Worm (Caenorhabditis elegans): ENCODE measurements around the gene pqn-67.

Gene pqn-67

ce11 chrV:12937098-12937497, 12.9 kb downstream of the pqn-67 start, which contains the start of gene T16G1.6:
Gene T16G1.6, minus strand, starts transcription at chrV:12937174.
- TF ChIP-seq nhr-12 (tag; optimal IDR thresholded peaks at IDR 0.05) = no peak
- TF ChIP-seq lsy-2 (tag; optimal IDR thresholded peaks at IDR 0.05) = no peak
- no peak for TF ChIP-seq pha-4 (tag; optimal IDR thresholded peaks at IDR 0.05)
- no peak for TF ChIP-seq ham-2 (GFP tag; optimal IDR thresholded peaks at IDR 0.05)
- no peak for TF ChIP-seq tbx-8 (GFP tag; optimal IDR thresholded peaks at IDR 0.05)
- TF ChIP-seq M03D4.4 (tag; optimal IDR thresholded peaks at IDR 0.05) = no peak
- TF ChIP-seq nhr-28 (tag; optimal IDR thresholded peaks at IDR 0.05) = no peak

DNA sequence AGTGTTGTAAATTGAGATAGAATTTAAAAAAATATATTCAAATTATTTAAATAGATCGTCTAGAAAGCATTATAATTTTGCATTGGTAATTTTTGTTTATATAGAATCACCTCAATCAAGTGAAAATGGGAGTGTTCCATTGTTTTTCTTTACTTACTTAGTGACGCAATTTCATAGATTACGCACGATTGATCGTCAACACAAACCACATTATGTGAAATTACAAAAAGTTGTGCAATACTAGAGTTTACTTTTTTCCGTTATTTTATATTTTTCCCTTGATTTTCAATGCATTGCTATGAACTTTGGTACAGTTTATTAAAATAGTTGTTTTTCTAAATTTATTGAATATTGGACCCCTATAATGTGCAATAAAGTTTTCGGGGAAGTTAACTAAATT, 15.2 kb downstream of the pqn-67 start, which contains the start of gene T16G1.5:
T16G1.5 (minus strand) TSS at position 119 of the 400 bp plus-strand sequence.
- no peak for TF ChIP-seq nhr-76 (tag; optimal IDR thresholded peaks at IDR 0.05)
- peak; percentile 39 for TF ChIP-seq zip-8 (tag; optimal IDR thresholded peaks at IDR 0.05)

- no peak for TF ChIP-seq pha-4 (tag; optimal IDR thresholded peaks at IDR 0.05)
- no peak for TF ChIP-seq ztf-11 (tag; optimal IDR thresholded peaks at IDR 0.05)
- no peak for TF ChIP-seq bed-3 (GFP tag; optimal IDR thresholded peaks at IDR 0.05)
- TF ChIP-seq lin-32 (GFP tag; optimal IDR thresholded peaks at IDR 0.05) = no peak
- TF ChIP-seq M03D4.4 (tag; optimal IDR thresholded peaks at IDR 0.05) = no peak
- no peak for TF ChIP-seq flh-1 (GFP tag; optimal IDR thresholded peaks at IDR 0.05)
- no peak for TF ChIP-seq unc-62 (GFP tag; optimal IDR thresholded peaks at IDR 0.05)
- TF ChIP-seq drap-1 (GFP tag; optimal IDR thresholded peaks at IDR 0.05) = no peak
- no peak for TF ChIP-seq nhr-237 (tag; optimal IDR thresholded peaks at IDR 0.05)
- TF ChIP-seq tbx-8 (GFP tag; optimal IDR thresholded peaks at IDR 0.05) = no peak
- TF ChIP-seq snpc-4 (tag; optimal IDR thresholded peaks at IDR 0.05) = no peak
- no peak for TF ChIP-seq nhr-2 (tag; optimal IDR thresholded peaks at IDR 0.05)
- no peak for TF ChIP-seq nhr-76 (tag; optimal IDR thresholded peaks at IDR 0.05)
Observed at ce11 chrV:12941797-12942474, 17.7 kb downstream of the pqn-67 start, which contains the start of gene T16G1.4. Gene T16G1.4, minus strand, starts transcription at chrV:12941847.

DNA sequence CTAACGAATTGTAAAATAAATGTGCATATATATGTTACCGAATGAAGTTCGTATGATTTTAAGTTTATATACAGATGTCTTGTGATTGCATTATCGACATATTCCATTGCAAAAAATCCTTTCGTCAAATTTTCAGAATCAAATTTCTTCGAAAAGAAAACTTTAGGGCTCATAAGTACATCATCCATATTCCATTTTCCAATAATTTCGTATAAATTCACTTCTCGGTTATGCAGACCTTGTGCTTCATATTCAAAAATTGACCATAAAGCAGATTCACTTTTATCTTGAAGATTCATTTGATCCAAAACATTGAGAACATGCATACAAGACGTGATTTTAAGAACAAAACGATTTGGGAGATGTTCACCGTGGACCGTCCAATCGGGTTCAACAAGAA, 19.2 kb downstream of the pqn-67 start:
- TF ChIP-seq drap-1 (GFP tag; optimal IDR thresholded peaks at IDR 0.05) (no peak), snpc-4 (tag; optimal IDR thresholded peaks at IDR 0.05) (no peak), zip-8 (tag; optimal IDR thresholded peaks at IDR 0.05) (no peak), nhr-237 (tag; optimal IDR thresholded peaks at IDR 0.05) (no peak), sem-2 (GFP tag; optimal IDR thresholded peaks at IDR 0.05) (no peak), pha-4 (tag; optimal IDR thresholded peaks at IDR 0.05) (no peak), lin-13 (tag; optimal IDR thresholded peaks at IDR 0.05) (no peak), elt-1 (tag; optimal IDR thresholded peaks at IDR 0.05; ENCODE audit: borderline replicate concordance, insufficient read depth) (no peak), elt-3 (tag; optimal IDR thresholded peaks at IDR 0.05) (no peak), sptf-1 (tag; optimal IDR thresholded peaks at IDR 0.05) (no peak), blmp-1 (tag; optimal IDR thresholded peaks at IDR 0.05) (no peak)

DNA sequence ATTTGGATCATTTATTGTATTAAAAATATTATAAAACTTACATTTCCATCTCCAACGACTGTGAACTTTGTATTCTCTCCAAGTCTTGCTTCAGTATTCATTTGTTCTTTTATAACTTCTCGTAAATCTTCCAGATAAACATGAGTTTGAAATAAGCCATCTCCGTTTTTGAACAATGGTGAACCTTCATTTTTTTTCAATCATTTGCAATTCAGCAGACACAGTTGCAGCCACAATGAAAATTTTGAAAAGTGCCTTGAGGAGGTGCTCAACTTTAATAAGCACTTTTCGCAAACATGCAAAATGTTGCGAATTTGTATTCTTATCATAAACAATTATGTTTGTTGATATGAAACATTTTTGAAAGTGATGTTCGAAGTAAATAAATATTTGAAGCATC, 20.0 kb downstream of the pqn-67 start, which contains the start of gene T16G1.3:
T16G1.3 (minus strand) TSS at position 101 of the 400 bp plus-strand sequence.
- no peak for TF ChIP-seq ceh-43 (GFP tag; optimal IDR thresholded peaks at IDR 0.05)
- TF ChIP-seq ceh-39 (tag; optimal IDR thresholded peaks at IDR 0.05) = no peak
- TF ChIP-seq pha-4 (tag; optimal IDR thresholded peaks at IDR 0.05) = no peak
- no peak for TF ChIP-seq snpc-4 (tag; optimal IDR thresholded peaks at IDR 0.05)
- TF ChIP-seq ztf-11 (tag; optimal IDR thresholded peaks at IDR 0.05) = no peak
- TF ChIP-seq elt-1 (tag; optimal IDR thresholded peaks at IDR 0.05; ENCODE audit: borderline replicate concordance, insufficient read depth) = no peak
- TF ChIP-seq flh-1 (GFP tag; optimal IDR thresholded peaks at IDR 0.05) = no peak
- TF ChIP-seq nhr-237 (tag; optimal IDR thresholded peaks at IDR 0.05) = no peak
- no peak for TF ChIP-seq lsy-2 (tag; optimal IDR thresholded peaks at IDR 0.05)
- TF ChIP-seq blmp-1 (tag; optimal IDR thresholded peaks at IDR 0.05) = no peak

DNA sequence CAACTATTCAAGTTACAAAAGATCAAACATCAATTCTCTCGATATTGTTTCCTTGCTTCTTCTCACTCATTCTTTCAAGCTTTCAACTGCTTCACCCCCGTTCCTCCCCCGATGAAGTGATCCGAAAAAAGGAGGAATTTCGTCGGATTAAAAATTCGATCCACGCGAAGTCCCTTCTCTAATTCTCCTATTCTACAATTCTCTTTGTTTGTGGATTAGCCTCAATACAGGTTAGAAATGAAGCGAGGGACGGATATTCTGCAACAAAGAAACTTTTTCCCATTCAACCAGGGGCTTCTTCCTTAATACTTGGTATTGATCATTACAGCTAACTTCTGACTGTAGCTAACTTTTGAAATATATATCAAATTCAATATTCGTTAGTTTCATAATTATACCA, 20.5 kb downstream of the pqn-67 start, which contains the start of gene grl-2:
grl-2 (plus strand) TSS at position 301 of the 400 bp plus-strand sequence.
- TF ChIP-seq mep-1 (tag; optimal IDR thresholded peaks at IDR 0.05) (no peak), drap-1 (GFP tag; optimal IDR thresholded peaks at IDR 0.05) (no peak), ceh-39 (tag; optimal IDR thresholded peaks at IDR 0.05) (no peak), pha-4 (tag; optimal IDR thresholded peaks at IDR 0.05) (no peak), lin-32 (GFP tag; optimal IDR thresholded peaks at IDR 0.05) (no peak), sem-2 (GFP tag; optimal IDR thresholded peaks at IDR 0.05) (no peak), tbx-8 (GFP tag; optimal IDR thresholded peaks at IDR 0.05) (no peak), ces-1 (GFP tag; optimal IDR thresholded peaks at IDR 0.05) (no peak), sptf-1 (tag; optimal IDR thresholded peaks at IDR 0.05) (no peak), ceh-43 (GFP tag; optimal IDR thresholded peaks at IDR 0.05) (no peak)

All from whole organism, mixed stage, embryonic.